Worm (Caenorhabditis elegans): ENCODE measurements around the gene glb-5.

Gene glb-5

DNA sequence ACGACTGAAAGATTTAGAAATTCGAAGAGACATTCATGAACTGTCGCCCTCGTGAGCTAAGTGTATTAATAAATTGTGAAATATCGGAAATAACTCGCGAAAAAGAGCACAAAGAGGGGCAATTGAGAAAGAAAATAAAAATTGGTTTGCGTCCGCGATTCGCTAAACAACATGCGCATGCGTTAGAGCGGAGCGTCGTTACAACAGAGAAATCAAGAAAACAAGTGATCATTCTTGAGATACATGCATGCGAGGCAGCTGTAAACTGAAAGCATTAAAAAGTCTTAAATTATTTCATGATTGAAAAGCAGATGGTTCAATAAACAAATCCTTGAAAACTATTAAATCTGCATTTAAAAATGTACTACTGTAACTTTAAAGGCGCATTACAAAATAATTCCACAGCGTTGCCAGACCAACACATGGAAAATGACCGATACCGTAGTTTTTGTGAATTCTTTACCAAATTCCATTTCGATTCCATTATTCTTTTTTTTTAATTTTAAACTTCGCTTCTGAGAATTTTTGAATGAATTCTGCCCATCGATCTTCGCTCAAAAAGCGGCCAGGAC is 22.4 kb upstream of the glb-5 start, which contains the start of the genes cox-16 and syp-2:
cox-16 (minus strand) TSS at position 4 of the 572 bp plus-strand sequence.
syp-2 (plus strand) TSS at position 248 of the 572 bp plus-strand sequence.
- peak in 2 of 3 experiments; percentile 20 to 54 for TF ChIP-seq dpl-1 (GFP tag; optimal IDR thresholded peaks at IDR 0.05)
- TF ChIP-seq ets-5 (GFP tag; IDR thresholded peaks at IDR 0.05), result no peak
- TF ChIP-seq unc-86 (tag; optimal IDR thresholded peaks at IDR 0.05), result no peak
- peak; percentile 8 for TF ChIP-seq C16A3.4 (tag; optimal IDR thresholded peaks at IDR 0.05)
- peak; percentile 33 to 45 for TF ChIP-seq efl-1 (optimal IDR thresholded peaks at IDR 0.05)
- TF ChIP-seq efl-1 (GFP tag; optimal IDR thresholded peaks at IDR 0.05 in 1 of 2), result peak; percentile 35 to 86
- no peak for TF ChIP-seq skn-1 (tag; optimal IDR thresholded peaks at IDR 0.05)
- no peak for TF ChIP-seq Y116A8C.19 (tag; optimal IDR thresholded peaks at IDR 0.05; ENCODE audit: borderline replicate concordance)
- no peak for TF ChIP-seq lin-39 (tag; optimal IDR thresholded peaks at IDR 0.05)
- peak; percentile 21 for TF ChIP-seq unc-130 (tag; optimal IDR thresholded peaks at IDR 0.05)
- TF ChIP-seq nhr-47 (tag; optimal IDR thresholded peaks at IDR 0.05), result no peak
- TF ChIP-seq blmp-1 (tag; optimal IDR thresholded peaks at IDR 0.05), result peak; percentile 12
- TF ChIP-seq lsy-2 (tag; optimal IDR thresholded peaks at IDR 0.05), result peak in 1 of 2 experiments; percentile 61
- TF ChIP-seq lin-35 (GFP tag; optimal IDR thresholded peaks at IDR 0.05), result peak; percentile 33 to 52
- TF ChIP-seq ceh-82 (tag; optimal IDR thresholded peaks at IDR 0.05), result peak in 2 of 3 experiments; percentile 3 to 11
- no peak for TF ChIP-seq hlh-4 (tag; optimal IDR thresholded peaks at IDR 0.05)
- no peak for TF ChIP-seq egl-13 (tag; optimal IDR thresholded peaks at IDR 0.05)
- TF ChIP-seq rnt-1 (tag; optimal IDR thresholded peaks at IDR 0.05), result peak; percentile 5
- no peak for TF ChIP-seq fkh-4 (tag; optimal IDR thresholded peaks at IDR 0.05; ENCODE audit: borderline replicate concordance)
- peak; percentile 35 for TF ChIP-seq snu-23 (GFP tag; optimal IDR thresholded peaks at IDR 0.05)
- no peak for TF ChIP-seq aly-2 (tag; optimal IDR thresholded peaks at IDR 0.05)

ce11 chrV:5538500-5538899 is 20.2 kb upstream of the glb-5 start, which contains the start of gene cft-1:
cft-1 (plus strand) TSS chrV:5538800.
- TF ChIP-seq unc-86 (tag; optimal IDR thresholded peaks at IDR 0.05) (no peak), C34B4.2 (tag; optimal IDR thresholded peaks at IDR 0.05) (no peak), unc-130 (tag; optimal IDR thresholded peaks at IDR 0.05) (no peak), nhr-85 (tag) (no peak), sox-4 (tag; optimal IDR thresholded peaks at IDR 0.05) (no peak), fkh-4 (tag; optimal IDR thresholded peaks at IDR 0.05; ENCODE audit: borderline replicate concordance) (no peak), blmp-1 (tag; optimal IDR thresholded peaks at IDR 0.05) (no peak), egl-13 (tag; optimal IDR thresholded peaks at IDR 0.05) (no peak), sptf-1 (tag; optimal IDR thresholded peaks at IDR 0.05) (no peak), lin-14 (GFP tag; optimal IDR thresholded peaks at IDR 0.05) (no peak), lir-3 (tag; optimal IDR thresholded peaks at IDR 0.05; ENCODE audit: poor library complexity) (no peak), ceh-8 (GFP tag; optimal IDR thresholded peaks at IDR 0.05) (no peak), hpl-2 (GFP tag; optimal IDR thresholded peaks at IDR 0.05) (no peak), efl-1 (optimal IDR thresholded peaks at IDR 0.05) (no peak), efl-1 (GFP tag; optimal IDR thresholded peaks at IDR 0.05 in 1 of 2) (no peak)

ce11 chrV:5548051-5548450 is 10.6 kb upstream of the glb-5 start, which contains the start of gene ugt-48:
ugt-48 (minus strand) TSS chrV:5548062.
- TF ChIP-seq lin-15B (tag; optimal IDR thresholded peaks at IDR 0.05), result no peak
- no peak for TF ChIP-seq F16B12.6 (tag; optimal IDR thresholded peaks at IDR 0.05)
- TF ChIP-seq xbp-1 (tag; optimal IDR thresholded peaks at IDR 0.05), result no peak

ce11 chrV:5548497-5548896 is 10.2 kb upstream of the glb-5 start:
- TF ChIP-seq vab-15 (tag; optimal IDR thresholded peaks at IDR 0.05) (no peak), zag-1 (tag; optimal IDR thresholded peaks at IDR 0.05) (no peak), sptf-1 (tag; optimal IDR thresholded peaks at IDR 0.05) (no peak), lin-35 (GFP tag; optimal IDR thresholded peaks at IDR 0.05) (no peak), lir-3 (tag; optimal IDR thresholded peaks at IDR 0.05; ENCODE audit: poor library complexity) (no peak), lsy-2 (tag; optimal IDR thresholded peaks at IDR 0.05) (no peak), tlp-1 (tag; optimal IDR thresholded peaks at IDR 0.05) (no peak), unc-86 (tag; optimal IDR thresholded peaks at IDR 0.05) (no peak), elt-3 (tag; optimal IDR thresholded peaks at IDR 0.05) (no peak), nhr-237 (tag; optimal IDR thresholded peaks at IDR 0.05) (no peak), ceh-63 (GFP tag; optimal IDR thresholded peaks at IDR 0.05) (no peak), unc-30 (tag; optimal IDR thresholded peaks at IDR 0.05) (no peak), hlh-17 (GFP tag; optimal IDR thresholded peaks at IDR 0.05; ENCODE audit: borderline replicate concordance) (no peak), pqm-1 (tag; optimal IDR thresholded peaks at IDR 0.05) (no peak), nhr-84 (tag; optimal IDR thresholded peaks at IDR 0.05) (no peak), irx-1 (tag; optimal IDR thresholded peaks at IDR 0.05) (no peak), ets-5 (GFP tag; IDR thresholded peaks at IDR 0.05) (no peak)
